Worm (Caenorhabditis elegans) whole organism, midembryonic: ENCODE results near the gene cyp-35B1.
A peak's percentile ranks its signal among the peaks of the same experiment; 100 is the strongest.

ENCODE experiments used
- T22C8.4 ChIP-seq: fragments of 200-800 bp; sonication (Bioruptor generic); IDR thresholded peaks from 2 replicates; pipeline ENCODE4 v1.3.6; 2022; ENCODE audit warnings: missing genetic modification characterization, missing compliant biosample characterization
- cog-1 ChIP-seq: sonication (generic microtip); optimal IDR thresholded peaks from 2 replicates; lab custom pipeline; 2016; ENCODE audit warnings: missing genetic modification characterization, missing compliant biosample characterization
- flt-1 ChIP-seq: fragments of 200-800 bp; sonication (Bioruptor generic); IDR thresholded peaks from 2 replicates; pipeline ENCODE4 v1.3.6; 2022; ENCODE audit warnings: missing genetic modification characterization, missing compliant biosample characterization
- klf-2 ChIP-seq: fragments of 200-800 bp; sonication (Bioruptor generic); conservative IDR thresholded peaks from 2 replicates; pipeline ENCODE4 v1.3.6; 2022; ENCODE audit warnings: missing genetic modification reagents, missing genetic modification characterization, missing compliant biosample characterization
- med-1 ChIP-seq: sonication (generic microtip); optimal IDR thresholded peaks from 2 replicates; lab custom pipeline; 2017; ENCODE audit warnings: missing genetic modification characterization, mild to moderate bottlenecking, missing compliant biosample characterization, antibody characterized with exemption, missing genetic modification reagents; ENCODE audit not compliant: insufficient read depth
- ref-1 ChIP-seq: fragments of 200-800 bp; sonication (Bioruptor generic); conservative IDR thresholded peaks from 2 replicates; pipeline ENCODE4 v1.3.6; 2022; ENCODE audit warnings: missing genetic modification reagents, missing genetic modification characterization, missing compliant biosample characterization
- tab-1 ChIP-seq: fragments of 200-800 bp; sonication (Bioruptor generic); IDR thresholded peaks from 2 replicates; pipeline ENCODE4 v1.3.6; 2022; ENCODE audit warnings: missing genetic modification characterization, missing compliant biosample characterization
- ztf-23 ChIP-seq: fragments of 200-800 bp; sonication (Bioruptor generic); IDR thresholded peaks from 2 replicates; pipeline ENCODE4 v1.3.6; 2022; ENCODE audit warnings: missing genetic modification reagents, missing genetic modification characterization, missing compliant biosample characterization
- ztf-29 ChIP-seq: fragments of 200-800 bp; sonication (Bioruptor generic); IDR thresholded peaks from 2 replicates; pipeline ENCODE4 v1.3.6; 2022; ENCODE audit warnings: missing genetic modification reagents, missing genetic modification characterization, missing compliant biosample characterization

cyp-35B1 gene

ce11 chrV:3903424-3903823 lies 35.4 kb upstream of the cyp-35B1 start:
- TF ChIP-seq cog-1 (tag; lab: Kevin White, UChicago), result no peak
- TF ChIP-seq med-1 (GFP tag; lab: Kevin White, UChicago), result no peak
- no peak for TF ChIP-seq flt-1
- TF ChIP-seq ztf-29 (GFP tag; lab: Robert Waterston, UW), result no peak
- no peak for TF ChIP-seq T22C8.4 (GFP tag; lab: Robert Waterston, UW)
- TF ChIP-seq tab-1 (GFP tag; lab: Robert Waterston, UW), result no peak
- no peak for TF ChIP-seq ztf-23
- no peak for TF ChIP-seq ref-1 (GFP tag; lab: Robert Waterston, UW)
- TF ChIP-seq klf-2 (GFP tag; lab: Robert Waterston, UW), result no peak

DNA sequence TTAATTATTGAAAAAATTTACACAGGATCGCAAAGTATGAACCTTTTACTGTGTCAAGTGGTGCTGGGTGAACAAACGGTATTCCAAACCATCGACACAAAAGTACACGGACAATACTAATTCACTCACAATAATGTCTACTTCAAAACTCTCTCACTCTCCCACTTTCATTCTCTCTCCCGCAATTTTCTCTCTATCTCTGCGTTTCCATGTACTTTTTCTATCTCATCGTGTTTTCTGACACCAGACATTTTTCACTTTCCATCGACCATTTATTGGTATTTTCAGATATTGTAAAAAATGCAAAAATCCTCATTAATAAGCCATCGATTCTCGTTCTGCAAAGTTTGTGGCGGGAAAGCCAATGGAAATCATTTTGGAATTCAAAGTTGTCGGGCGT lies 33.0 kb upstream of the cyp-35B1 start, which contains the start of gene nhr-156:
TSS of gene nhr-156 (plus strand) at position 266 of the 400 bp plus-strand sequence.
- TF ChIP-seq med-1 (GFP tag; lab: Kevin White, UChicago) (no peak), cog-1 (tag; lab: Kevin White, UChicago) (no peak), klf-2 (GFP tag; lab: Robert Waterston, UW) (no peak), ref-1 (GFP tag; lab: Robert Waterston, UW) (no peak), tab-1 (GFP tag; lab: Robert Waterston, UW) (no peak), ztf-29 (GFP tag; lab: Robert Waterston, UW) (no peak)

ce11 chrV:3912472-3912871 lies 26.4 kb upstream of the cyp-35B1 start, which contains the start of gene srx-68:
Gene srx-68, plus strand, starts transcription at chrV:3912772.
- TF ChIP-seq T22C8.4 (GFP tag; lab: Robert Waterston, UW), result no peak
- no peak for TF ChIP-seq ztf-23

DNA sequence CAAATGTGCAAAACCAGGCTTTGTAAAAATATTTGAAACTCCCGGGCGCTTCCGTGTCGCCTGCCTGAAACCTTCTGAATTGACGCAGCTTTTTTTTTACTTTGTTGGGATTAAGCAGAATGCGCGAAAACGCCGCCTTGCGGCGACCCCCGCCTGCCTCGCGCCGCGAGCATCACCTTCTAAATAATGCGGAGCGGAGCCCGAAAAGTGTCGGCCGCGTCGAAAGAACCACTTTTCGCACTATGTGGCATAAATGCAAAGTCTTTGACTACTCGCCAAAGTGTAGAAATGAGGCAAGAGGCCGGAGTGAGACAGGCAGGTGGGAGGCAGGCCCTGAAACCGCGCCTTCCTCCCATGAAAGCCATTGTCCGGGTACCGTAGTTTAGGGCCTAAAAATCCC lies 25.7 kb upstream of the cyp-35B1 start:
- no peak for TF ChIP-seq klf-2 (GFP tag; lab: Robert Waterston, UW)
- TF ChIP-seq med-1 (GFP tag; lab: Kevin White, UChicago), result no peak
- TF ChIP-seq ztf-23, result no peak
- TF ChIP-seq flt-1, result no peak
- no peak for TF ChIP-seq T22C8.4 (GFP tag; lab: Robert Waterston, UW)
- TF ChIP-seq cog-1 (tag; lab: Kevin White, UChicago), result no peak
- no peak for TF ChIP-seq ref-1 (GFP tag; lab: Robert Waterston, UW)
- no peak for TF ChIP-seq tab-1 (GFP tag; lab: Robert Waterston, UW)
- no peak for TF ChIP-seq ztf-29 (GFP tag; lab: Robert Waterston, UW)

- TF ChIP-seq flt-1 (no peak), ref-1 (GFP tag; lab: Robert Waterston, UW) (no peak), cog-1 (tag; lab: Kevin White, UChicago) (no peak), ztf-23 (no peak), med-1 (GFP tag; lab: Kevin White, UChicago) (no peak), klf-2 (GFP tag; lab: Robert Waterston, UW) (no peak), T22C8.4 (GFP tag; lab: Robert Waterston, UW) (no peak)
Measured at ce11 chrV:3916480-3916879, 22.4 kb upstream of the cyp-35B1 start, which contains the start of gene srx-67. Gene srx-67, plus strand, starts transcription at chrV:3916780.

DNA sequence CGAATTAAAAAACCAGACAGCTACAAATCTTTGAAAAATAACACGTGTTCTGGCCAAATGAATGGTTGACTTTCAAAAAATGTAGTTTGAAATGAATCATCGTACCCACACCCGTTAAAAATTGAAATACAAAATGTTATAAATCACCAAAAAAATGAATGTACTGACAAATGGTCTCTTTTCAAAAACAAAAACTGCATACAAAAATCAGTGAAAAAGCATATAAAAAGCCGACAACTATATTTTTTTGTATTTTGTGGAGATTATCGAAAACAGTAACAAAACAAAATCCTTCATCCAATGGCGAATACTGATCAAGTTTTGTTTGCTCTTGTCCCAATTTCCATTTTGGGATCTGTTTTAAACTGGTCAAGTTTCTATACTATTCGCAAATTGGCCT lies 19.5 kb upstream of the cyp-35B1 start, which contains the start of gene srx-66:
TSS of gene srx-66 (plus strand) at position 301 of the 400 bp plus-strand sequence.
- TF ChIP-seq T22C8.4 (GFP tag; lab: Robert Waterston, UW), result no peak
- no peak for TF ChIP-seq ztf-29 (GFP tag; lab: Robert Waterston, UW)
- TF ChIP-seq cog-1 (tag; lab: Kevin White, UChicago), result no peak
- no peak for TF ChIP-seq ztf-23
- no peak for TF ChIP-seq flt-1
- no peak for TF ChIP-seq tab-1 (GFP tag; lab: Robert Waterston, UW)
- no peak for TF ChIP-seq ref-1 (GFP tag; lab: Robert Waterston, UW)
- TF ChIP-seq klf-2 (GFP tag; lab: Robert Waterston, UW), result no peak

DNA sequence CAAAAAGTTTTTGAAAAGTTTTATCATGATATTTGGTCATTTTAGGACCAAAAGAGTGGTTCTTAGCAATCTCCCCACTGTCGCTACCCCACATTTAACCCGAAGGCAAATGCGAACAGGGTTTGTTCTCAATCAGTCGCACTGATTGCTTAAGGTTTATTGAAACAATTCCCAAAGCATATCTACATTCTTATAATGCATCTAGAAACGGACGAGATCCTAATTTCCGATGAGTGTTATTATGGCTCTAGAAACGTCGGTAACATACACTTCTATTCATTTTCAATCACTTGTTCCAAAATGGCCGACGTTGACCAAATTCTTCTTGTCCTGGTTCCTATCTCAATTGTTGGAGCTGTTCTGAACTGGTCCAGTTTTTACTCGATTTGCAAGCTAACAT lies 17.2 kb upstream of the cyp-35B1 start, which contains the start of gene srx-65:
TSS of gene srx-65 (plus strand) at position 301 of the 400 bp plus-strand sequence.
- TF ChIP-seq ref-1 (GFP tag; lab: Robert Waterston, UW), result no peak
- TF ChIP-seq ztf-29 (GFP tag; lab: Robert Waterston, UW), result no peak
- no peak for TF ChIP-seq med-1 (GFP tag; lab: Kevin White, UChicago)
- TF ChIP-seq cog-1 (tag; lab: Kevin White, UChicago), result no peak
- TF ChIP-seq ztf-23, result no peak
- no peak for TF ChIP-seq flt-1
- TF ChIP-seq klf-2 (GFP tag; lab: Robert Waterston, UW), result no peak
- no peak for TF ChIP-seq tab-1 (GFP tag; lab: Robert Waterston, UW)
- no peak for TF ChIP-seq T22C8.4 (GFP tag; lab: Robert Waterston, UW)

DNA sequence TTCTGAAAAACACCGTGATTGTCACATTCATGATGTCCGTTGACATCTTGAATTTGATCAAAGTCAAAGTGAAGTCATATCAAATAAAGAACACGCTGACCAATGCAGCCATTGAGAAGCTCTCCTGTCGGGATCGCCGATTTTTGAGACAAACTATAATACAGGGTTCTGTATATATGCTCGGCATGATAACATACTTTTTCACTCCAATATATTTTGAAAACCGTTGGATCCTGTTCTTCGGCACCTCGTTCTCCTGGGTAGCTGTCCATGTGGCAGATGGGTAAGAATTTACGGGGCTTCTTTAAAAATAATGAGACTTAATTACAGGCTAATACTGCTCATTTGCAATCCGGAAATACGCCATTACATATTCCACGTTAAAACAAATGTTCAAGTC lies 16.3 kb upstream of the cyp-35B1 start:
- TF ChIP-seq T22C8.4 (GFP tag; lab: Robert Waterston, UW) (no peak), klf-2 (GFP tag; lab: Robert Waterston, UW) (no peak), ztf-23 (no peak), ref-1 (GFP tag; lab: Robert Waterston, UW) (no peak), tab-1 (GFP tag; lab: Robert Waterston, UW) (no peak), med-1 (GFP tag; lab: Kevin White, UChicago) (no peak), cog-1 (tag; lab: Kevin White, UChicago) (no peak), flt-1 (no peak), ztf-29 (GFP tag; lab: Robert Waterston, UW) (no peak)

DNA sequence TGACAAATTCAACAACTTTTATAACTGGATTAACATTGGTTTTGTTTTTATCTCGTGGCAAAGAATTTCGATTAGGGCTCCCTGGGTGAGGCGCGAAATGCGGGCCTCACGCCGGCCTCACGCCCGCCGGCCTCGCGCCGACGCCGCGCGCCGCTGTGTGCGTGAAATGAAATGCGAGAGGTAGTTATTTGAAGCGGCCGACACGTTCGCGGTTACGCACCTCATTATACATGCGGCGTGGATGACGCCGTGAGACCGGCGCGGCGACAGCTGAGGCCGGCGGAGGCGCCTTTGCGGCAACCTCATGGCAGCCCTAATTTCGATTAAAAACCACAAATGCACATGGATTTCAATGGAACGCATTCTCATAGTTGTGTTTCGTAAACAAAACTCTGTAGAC lies 11.3 kb upstream of the cyp-35B1 start:
- no peak for TF ChIP-seq med-1 (GFP tag; lab: Kevin White, UChicago)
- 0 out of 2 replicates have a peak, but pooled peaks have one; percentile 42 for TF ChIP-seq klf-2 (GFP tag; lab: Robert Waterston, UW)

- no peak for TF ChIP-seq cog-1 (tag; lab: Kevin White, UChicago)
- no peak for TF ChIP-seq ztf-23
- TF ChIP-seq ztf-29 (GFP tag; lab: Robert Waterston, UW), result no peak
- TF ChIP-seq flt-1, result no peak
- TF ChIP-seq T22C8.4 (GFP tag; lab: Robert Waterston, UW), result no peak
- TF ChIP-seq tab-1 (GFP tag; lab: Robert Waterston, UW), result no peak
- no peak for TF ChIP-seq ref-1 (GFP tag; lab: Robert Waterston, UW)
- no peak for TF ChIP-seq klf-2 (GFP tag; lab: Robert Waterston, UW)
- no peak for TF ChIP-seq med-1 (GFP tag; lab: Kevin White, UChicago)
Measured at ce11 chrV:3929099-3929498, 9.7 kb upstream of the cyp-35B1 start, which contains the start of gene srx-64. Gene srx-64, plus strand, starts transcription at chrV:3929399.
